ENCODE assay signal across 2 fruit fly cellular contexts in the genomic region with DNA sequence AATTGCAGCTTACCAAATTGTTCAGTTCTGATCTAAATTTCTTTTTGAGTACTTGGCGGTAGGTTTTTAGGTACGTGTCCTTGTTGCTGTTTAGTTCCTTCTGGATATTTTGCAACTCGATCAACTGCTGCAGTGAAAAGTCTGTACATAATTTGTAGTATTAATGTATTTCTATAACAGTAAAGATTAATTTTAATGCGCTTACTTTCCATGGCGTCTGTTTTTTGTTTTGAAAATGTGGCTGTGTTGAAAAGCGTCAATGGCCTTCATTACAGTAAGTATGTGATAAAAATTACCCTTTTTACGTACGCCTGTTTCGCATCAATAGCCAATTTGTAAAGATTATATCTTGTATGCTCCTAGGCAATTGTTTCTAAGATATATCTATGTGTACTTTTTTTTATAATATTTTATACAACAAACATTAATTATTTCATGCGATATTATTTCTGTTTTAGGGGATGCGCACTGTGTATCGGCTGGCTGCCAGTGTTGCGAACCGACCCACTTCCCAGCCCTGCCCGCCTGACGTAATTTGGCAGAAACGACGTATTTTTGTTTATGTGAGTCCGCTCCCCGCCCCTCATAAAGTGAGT.
TF ChIP-seq lines count a peak whose summit lies in the region.

A gene (minus strand): TSS at position 236 of the 596 bp plus-strand sequence.
A gene (plus strand): TSS at position 489 of the 596 bp plus-strand sequence.

TF ChIP-seq in whole organism, embryonic, 481 proteins besides CTCF, POLR2A, EP300 and RAD21 (continued from another document and continues in another):
- TF ChIP-seq CG32532 (GFP tag; IDR thresholded peaks at IDR 0.05; lab: Robert Waterston, UW), result peak; percentile 98
- TF ChIP-seq sisA (GFP tag; IDR thresholded peaks at IDR 0.05; lab: Robert Waterston, UW), result peak; percentile 98
- peak; percentile 85 for TF ChIP-seq pum (GFP tag; optimal IDR thresholded peaks at IDR 0.05; lab: Kevin White, UChicago)
- TF ChIP-seq repo (GFP tag; optimal IDR thresholded peaks at IDR 0.05; lab: Kevin White, UChicago), result peak; percentile 67
- TF ChIP-seq Bdp1 (GFP tag; optimal IDR thresholded peaks at IDR 0.05; lab: Kevin White, UChicago), result peak; percentile 74
- TF ChIP-seq CG3407 (GFP tag; optimal IDR thresholded peaks at IDR 0.05; lab: Kevin White, UChicago), result peak; percentile 89
- TF ChIP-seq CG16779 (GFP tag; IDR thresholded peaks at IDR 0.05; lab: Robert Waterston, UW), result peak; percentile 92
- no peak for TF ChIP-seq lov (optimal IDR thresholded peaks at IDR 0.05; lab: Kevin White, UChicago)
- peak; percentile 95 for TF ChIP-seq lov (GFP tag; IDR thresholded peaks at IDR 0.05; lab: Robert Waterston, UW)
- no peak for TF ChIP-seq yki (optimal IDR thresholded peaks at IDR 0.05; lab: Kevin White, UChicago)
- peak; percentile 95 for TF ChIP-seq tio (GFP tag; optimal IDR thresholded peaks at IDR 0.05; lab: Kevin White, UChicago)
- peak; percentile 62 for TF ChIP-seq pzg (GFP tag; optimal IDR thresholded peaks at IDR 0.05; lab: Kevin White, UChicago)
- TF ChIP-seq row (GFP tag; IDR thresholded peaks at IDR 0.05; lab: Robert Waterston, UW), result peak; percentile 100
- peak; percentile 10 for TF ChIP-seq her (GFP tag; optimal IDR thresholded peaks at IDR 0.05; lab: Kevin White, UChicago)
- TF ChIP-seq Hmr (GFP tag; optimal IDR thresholded peaks at IDR 0.05; lab: Kevin White, UChicago), result peak; percentile 96
- TF ChIP-seq seq (GFP tag; IDR thresholded peaks at IDR 0.05; lab: Robert Waterston, UW), result peak; percentile 97
- TF ChIP-seq CG31441 (GFP tag; IDR thresholded peaks at IDR 0.05; lab: Robert Waterston, UW), result peak; percentile 97
- peak; percentile 97 for TF ChIP-seq CG4404 (GFP tag; IDR thresholded peaks at IDR 0.05; lab: Robert Waterston, UW)
- TF ChIP-seq CG17385 (GFP tag; optimal IDR thresholded peaks at IDR 0.05; lab: Kevin White, UChicago), result peak; percentile 92
- peak; percentile 85 for TF ChIP-seq Asciz (GFP tag; optimal IDR thresholded peaks at IDR 0.05; lab: Kevin White, UChicago)
- TF ChIP-seq CG14667 (GFP tag; IDR thresholded peaks at IDR 0.05; lab: Robert Waterston, UW), result peak; percentile 98
- TF ChIP-seq HmgZ (tag; optimal IDR thresholded peaks at IDR 0.05; lab: Kevin White, UChicago), result peak; percentile 96
- peak; percentile 65 for TF ChIP-seq CG3838 (GFP tag; optimal IDR thresholded peaks at IDR 0.05; lab: Kevin White, UChicago)
- peak; percentile 91 for TF ChIP-seq trem (tag; optimal IDR thresholded peaks at IDR 0.05; lab: Kevin White, UChicago)
- peak; percentile 31 for TF ChIP-seq CG33213 (GFP tag; optimal IDR thresholded peaks at IDR 0.05; lab: Kevin White, UChicago)
- peak; percentile 97 for TF ChIP-seq B-H1 (GFP tag; IDR thresholded peaks at IDR 0.05; lab: Robert Waterston, UW)
- TF ChIP-seq MBD-R2 (GFP tag; IDR thresholded peaks at IDR 0.05; lab: Robert Waterston, UW), result peak; percentile 98
- TF ChIP-seq CG6654 (GFP tag; optimal IDR thresholded peaks at IDR 0.05; lab: Kevin White, UChicago), result peak; percentile 78
- peak; percentile 32 for TF ChIP-seq HmgD (GFP tag; optimal IDR thresholded peaks at IDR 0.05; lab: Kevin White, UChicago)
- peak; percentile 90 for TF ChIP-seq CG10979 (tag; optimal IDR thresholded peaks at IDR 0.05; lab: Kevin White, UChicago)
- TF ChIP-seq Hr51 (GFP tag; optimal IDR thresholded peaks at IDR 0.05; lab: Kevin White, UChicago), result peak; percentile 80 to 94
- peak; percentile 95 for TF ChIP-seq CG11695 (GFP tag; IDR thresholded peaks at IDR 0.05; lab: Robert Waterston, UW)
- TF ChIP-seq phol (tag; optimal IDR thresholded peaks at IDR 0.05; lab: Kevin White, UChicago), result peak; percentile 97
- TF ChIP-seq mam (GFP tag; optimal IDR thresholded peaks at IDR 0.05; lab: Kevin White, UChicago), result peak; percentile 86
- TF ChIP-seq pita (GFP tag; optimal IDR thresholded peaks at IDR 0.05; lab: Kevin White, UChicago), result no peak
- no peak for TF ChIP-seq cg (GFP tag; optimal IDR thresholded peaks at IDR 0.05; lab: Kevin White, UChicago)
- TF ChIP-seq twi (tag; optimal IDR thresholded peaks at IDR 0.05; lab: Kevin White, UChicago), result peak; percentile 89
- TF ChIP-seq Hsf (GFP tag; optimal IDR thresholded peaks at IDR 0.05; lab: Kevin White, UChicago), result peak; percentile 92
- peak; percentile 88 for TF ChIP-seq cwo (GFP tag; optimal IDR thresholded peaks at IDR 0.05; lab: Kevin White, UChicago)
- peak; percentile 48 for TF ChIP-seq da (GFP tag; optimal IDR thresholded peaks at IDR 0.05; lab: Kevin White, UChicago)
- peak; percentile 96 for TF ChIP-seq bcd (GFP tag; optimal IDR thresholded peaks at IDR 0.05; lab: Kevin White, UChicago)
- peak; percentile 96 for TF ChIP-seq CG9437 (GFP tag; optimal IDR thresholded peaks at IDR 0.05; lab: Kevin White, UChicago)
- TF ChIP-seq CG9609 (GFP tag; optimal IDR thresholded peaks at IDR 0.05; lab: Kevin White, UChicago), result peak; percentile 55
- TF ChIP-seq ham (GFP tag; IDR thresholded peaks at IDR 0.05; lab: Robert Waterston, UW), result peak; percentile 92
- TF ChIP-seq Atf6 (GFP tag; IDR thresholded peaks at IDR 0.05; lab: Robert Waterston, UW), result peak; percentile 97
- TF ChIP-seq Xbp1 (GFP tag; optimal IDR thresholded peaks at IDR 0.05; lab: Kevin White, UChicago), result peak; percentile 97
- peak; percentile 97 for TF ChIP-seq CG8765 (GFP tag; IDR thresholded peaks at IDR 0.05; lab: Robert Waterston, UW)
- peak; percentile 94 for TF ChIP-seq zen (tag; optimal IDR thresholded peaks at IDR 0.05; lab: Kevin White, UChicago)
- peak; percentile 74 for TF ChIP-seq CG12769 (tag; optimal IDR thresholded peaks at IDR 0.05; lab: Kevin White, UChicago)
- peak in 1 of 2 experiments; percentile 67 for TF ChIP-seq Hr78 (GFP tag; optimal IDR thresholded peaks at IDR 0.05; lab: Kevin White, UChicago)
- TF ChIP-seq CG9797 (GFP tag; optimal IDR thresholded peaks at IDR 0.05; lab: Kevin White, UChicago), result peak; percentile 52
- TF ChIP-seq BEAF-32 (GFP tag; optimal IDR thresholded peaks at IDR 0.05; lab: Kevin White, UChicago), result peak; percentile 50
- TF ChIP-seq Ssrp (tag; optimal IDR thresholded peaks at IDR 0.05; lab: Kevin White, UChicago), result peak; percentile 95
- TF ChIP-seq caup (GFP tag; optimal IDR thresholded peaks at IDR 0.05; lab: Kevin White, UChicago; ENCODE audit: severe bottlenecking), result peak; percentile 96
- peak; percentile 96 for TF ChIP-seq CG15269 (tag; optimal IDR thresholded peaks at IDR 0.05; lab: Kevin White, UChicago)
- TF ChIP-seq CG3995 (GFP tag; optimal IDR thresholded peaks at IDR 0.05; lab: Kevin White, UChicago), result peak; percentile 69
- peak; percentile 97 for TF ChIP-seq ara (GFP tag; IDR thresholded peaks at IDR 0.05; lab: Robert Waterston, UW)
- TF ChIP-seq wor (GFP tag; IDR thresholded peaks at IDR 0.05; lab: Robert Waterston, UW), result peak; percentile 97
- TF ChIP-seq prd (optimal IDR thresholded peaks at IDR 0.05; lab: Kevin White, UChicago), result no peak
- TF ChIP-seq prd (GFP tag; IDR thresholded peaks at IDR 0.05; lab: Robert Waterston, UW), result peak; percentile 99
- peak; percentile 92 for TF ChIP-seq BtbVII (GFP tag; optimal IDR thresholded peaks at IDR 0.05; lab: Kevin White, UChicago)
- TF ChIP-seq B-H2 (GFP tag; optimal IDR thresholded peaks at IDR 0.05; lab: Kevin White, UChicago), result peak; percentile 95

TF ChIP-seq in whole organism, prepupa, 60 proteins besides CTCF, POLR2A, EP300 and RAD21 (continued from another document):
- peak; percentile 92 for TF ChIP-seq CG6276 (GFP tag; optimal IDR thresholded peaks at IDR 0.05; lab: Kevin White, UChicago)
- peak; percentile 95 for TF ChIP-seq Gug (GFP tag; IDR thresholded peaks at IDR 0.05; lab: Robert Waterston, UW)
- TF ChIP-seq salr (GFP tag; optimal IDR thresholded peaks at IDR 0.05; lab: Kevin White, UChicago), result peak; percentile 87 to 91
- peak; percentile 95 for TF ChIP-seq CG3032 (tag; optimal IDR thresholded peaks at IDR 0.05; lab: Kevin White, UChicago)
- TF ChIP-seq achi (GFP tag; optimal IDR thresholded peaks at IDR 0.05; lab: Kevin White, UChicago), result peak; percentile 96
- TF ChIP-seq OdsH (GFP tag; optimal IDR thresholded peaks at IDR 0.05; lab: Kevin White, UChicago), result peak; percentile 97
- TF ChIP-seq CG10669 (GFP tag; optimal IDR thresholded peaks at IDR 0.05; lab: Kevin White, UChicago), result peak; percentile 95
- TF ChIP-seq topi (GFP tag; optimal IDR thresholded peaks at IDR 0.05; lab: Kevin White, UChicago), result peak; percentile 96
- peak; percentile 98 for TF ChIP-seq CG3919 (GFP tag; optimal IDR thresholded peaks at IDR 0.05; lab: Kevin White, UChicago)
- peak; percentile 97 for TF ChIP-seq esn (GFP tag; optimal IDR thresholded peaks at IDR 0.05; lab: Kevin White, UChicago)
- TF ChIP-seq CG16779 (tag; optimal IDR thresholded peaks at IDR 0.05; lab: Kevin White, UChicago), result peak; percentile 89
- TF ChIP-seq CG4318 (GFP tag; optimal IDR thresholded peaks at IDR 0.05; lab: Kevin White, UChicago), result peak; percentile 91
